Fruit fly (Drosophila melanogaster) whole organism, embryonic: ENCODE measurements around the gene RpS20.

Source experiments
- ATbp ChIP-seq: fragments of 200-800 bp; sonication (Bioruptor generic); optimal IDR thresholded peaks from 2 replicates; lab custom pipeline; 2017; ENCODE audit warnings: missing biosample characterization, mild to moderate bottlenecking, missing genetic modification characterization, missing genetic modification reagents
- Adf1 ChIP-seq: fragments of 200-800 bp; sonication (Bioruptor generic); IDR thresholded peaks from 2 replicates; pipeline ENCODE4 v1.3.6; 2022; ENCODE audit warnings: missing biosample characterization, missing genetic modification characterization
- Aef1 ChIP-seq: fragments of 200-800 bp; sonication (Bioruptor generic); IDR thresholded peaks from 3 replicates; pipeline ENCODE4 v1.3.6; 2022; ENCODE audit warnings: missing biosample characterization, missing genetic modification characterization
- Atf-2 ChIP-seq: fragments of 200-800 bp; sonication (Bioruptor generic); optimal IDR thresholded peaks from 2 replicates; lab custom pipeline; 2016; ENCODE audit warnings: missing biosample characterization, missing genetic modification characterization
- CG10366 ChIP-seq: fragments of 200-800 bp; sonication (Bioruptor generic); IDR thresholded peaks from 2 replicates; pipeline ENCODE4 v1.3.6; 2022; ENCODE audit warnings: missing biosample characterization, missing genetic modification characterization
- CG11085 ChIP-seq: fragments of 200-800 bp; sonication (Bioruptor generic); IDR thresholded peaks from 2 replicates; pipeline ENCODE4 v1.3.6; 2022; ENCODE audit warnings: missing biosample characterization, missing genetic modification characterization
- CG11398 ChIP-seq: fragments of 200-800 bp; sonication (Bioruptor generic); optimal IDR thresholded peaks from 2 replicates; lab custom pipeline; 2016; ENCODE audit warnings: missing biosample characterization, missing genetic modification characterization
- CG12219 ChIP-seq: fragments of 200-800 bp; sonication (Bioruptor generic); optimal IDR thresholded peaks from 3 replicates; lab custom pipeline; 2018; ENCODE audit warnings: missing biosample characterization, mild to moderate bottlenecking, missing genetic modification characterization
- CG12299 ChIP-seq: fragments of 200-800 bp; sonication (Bioruptor generic); optimal IDR thresholded peaks from 2 replicates; lab custom pipeline; 2018; ENCODE audit warnings: missing biosample characterization, mild to moderate bottlenecking, missing genetic modification characterization
- CG12769 ChIP-seq: fragments of 200-800 bp; sonication (Bioruptor generic); optimal IDR thresholded peaks from 2 replicates; lab custom pipeline; 2019; ENCODE audit warnings: missing biosample characterization, mild to moderate bottlenecking, missing genetic modification characterization, moderate library complexity
- CG13624 ChIP-seq: fragments of 200-800 bp; sonication (Bioruptor generic); optimal IDR thresholded peaks from 2 replicates; lab custom pipeline; 2016; ENCODE audit warnings: missing biosample characterization, missing genetic modification characterization
- CG14014 ChIP-seq: fragments of 200-800 bp; sonication (Bioruptor generic); IDR thresholded peaks from 2 replicates; pipeline ENCODE4 v1.3.6; 2022; ENCODE audit warnings: missing biosample characterization, missing genetic modification characterization
- CG15073 ChIP-seq: fragments of 200-800 bp; sonication (Bioruptor generic); optimal IDR thresholded peaks from 2 replicates; lab custom pipeline; 2016; ENCODE audit warnings: missing biosample characterization, missing genetic modification characterization
- CG15601 ChIP-seq: fragments of 200-800 bp; sonication (Bioruptor generic); optimal IDR thresholded peaks from 3 replicates; lab custom pipeline; 2019; ENCODE audit warnings: missing biosample characterization, mild to moderate bottlenecking, missing genetic modification characterization, moderate library complexity
- CG15696 ChIP-seq: fragments of 200-800 bp; sonication (Bioruptor generic); optimal IDR thresholded peaks from 2 replicates; lab custom pipeline; 2019; ENCODE audit warnings: missing biosample characterization, mild to moderate bottlenecking, missing genetic modification characterization, moderate library complexity
- CG17568 ChIP-seq: fragments of 200-800 bp; sonication (Bioruptor generic); optimal IDR thresholded peaks from 2 replicates; lab custom pipeline; 2018; ENCODE audit warnings: missing biosample characterization, mild to moderate bottlenecking, missing genetic modification characterization, moderate library complexity
- CG17802 ChIP-seq: fragments of 200-800 bp; sonication (Bioruptor generic); optimal IDR thresholded peaks from 2 replicates; lab custom pipeline; 2018; ENCODE audit warnings: missing biosample characterization, mild to moderate bottlenecking, missing genetic modification characterization, moderate library complexity
- CG17912 ChIP-seq: fragments of 200-800 bp; sonication (Bioruptor generic); optimal IDR thresholded peaks from 2 replicates; lab custom pipeline; 2018; ENCODE audit warnings: missing biosample characterization, mild to moderate bottlenecking, missing genetic modification characterization
- CG2678 ChIP-seq: fragments of 200-800 bp; sonication (Bioruptor generic); optimal IDR thresholded peaks from 3 replicates; lab custom pipeline; 2019; ENCODE audit warnings: missing biosample characterization, mild to moderate bottlenecking, missing genetic modification characterization, moderate library complexity
- CG32772 ChIP-seq: fragments of 200-800 bp; sonication (Bioruptor generic); IDR thresholded peaks from 2 replicates; pipeline ENCODE4 v1.3.6; 2022; ENCODE audit warnings: missing biosample characterization, missing genetic modification characterization
- CG34422 ChIP-seq: fragments of 200-800 bp; sonication (Bioruptor generic); IDR thresholded peaks from 3 replicates; pipeline ENCODE4 v1.3.6; 2022; ENCODE audit warnings: missing biosample characterization, missing genetic modification characterization
- CG3726 ChIP-seq: fragments of 200-800 bp; sonication (Bioruptor generic); IDR thresholded peaks from 3 replicates; pipeline ENCODE4, ENCODE4 v1.3.6; 2022; ENCODE audit warnings: missing biosample characterization, missing genetic modification characterization
- CG4360 ChIP-seq: fragments of 200-800 bp; sonication (Bioruptor generic); IDR thresholded peaks from 2 replicates; pipeline ENCODE4 v1.3.6; 2022; ENCODE audit warnings: missing biosample characterization, missing genetic modification characterization
- CG4404 ChIP-seq: fragments of 200-800 bp; sonication (Bioruptor generic); IDR thresholded peaks from 2 replicates; pipeline ENCODE4 v1.3.6; 2022; ENCODE audit warnings: missing biosample characterization, missing genetic modification characterization
- CG4707 ChIP-seq: fragments of 200-800 bp; sonication (Bioruptor generic); optimal IDR thresholded peaks from 2 replicates; lab custom pipeline; 2018; ENCODE audit warnings: missing biosample characterization, mild to moderate bottlenecking, missing genetic modification characterization, moderate library complexity
- CG4854 ChIP-seq: fragments of 200-800 bp; sonication (Bioruptor generic); optimal IDR thresholded peaks from 2 replicates; lab custom pipeline; 2016; ENCODE audit warnings: missing biosample characterization, missing genetic modification characterization, inconsistent platforms
- CG6791 ChIP-seq: fragments of 200-800 bp; sonication (Bioruptor generic); IDR thresholded peaks from 3 replicates; pipeline ENCODE4 v1.3.6; 2022; ENCODE audit warnings: missing biosample characterization, missing genetic modification characterization; ENCODE audit not compliant: partially characterized antibody
- CG8359 ChIP-seq: fragments of 200-800 bp; sonication (Bioruptor generic); optimal IDR thresholded peaks from 2 replicates; lab custom pipeline; 2017; ENCODE audit warnings: missing biosample characterization, mild to moderate bottlenecking, missing genetic modification characterization, borderline replicate concordance
- CoRest ChIP-seq: fragments of 200-800 bp; sonication (Bioruptor generic); optimal IDR thresholded peaks from 3 replicates; lab custom pipeline; 2018; ENCODE audit warnings: missing biosample characterization, mild to moderate bottlenecking, missing genetic modification characterization, moderate library complexity
- Fer1 ChIP-seq: fragments of 200-800 bp; sonication (Bioruptor generic); optimal IDR thresholded peaks from 2 replicates; lab custom pipeline; 2017; ENCODE audit warnings: missing biosample characterization, mild to moderate bottlenecking, missing genetic modification characterization
- HmgZ ChIP-seq: fragments of 200-800 bp; sonication (Bioruptor generic); optimal IDR thresholded peaks from 2 replicates; lab custom pipeline; 2018; ENCODE audit warnings: missing biosample characterization, mild to moderate bottlenecking, missing genetic modification characterization
- Hmr ChIP-seq: fragments of 200-800 bp; sonication (Bioruptor generic); optimal IDR thresholded peaks from 3 replicates; lab custom pipeline; 2017; ENCODE audit warnings: mild to moderate bottlenecking, missing biosample characterization, missing genetic modification reagents, missing genetic modification characterization
- Lpt ChIP-seq: fragments of >200 bp; optimal IDR thresholded peaks from 2 replicates; lab custom pipeline; 2018; ENCODE audit warnings: missing biosample characterization, missing genetic modification characterization
- NK7.1 ChIP-seq: fragments of 200-800 bp; sonication (Bioruptor generic); optimal IDR thresholded peaks from 3 replicates; lab custom pipeline; 2016; ENCODE audit warnings: missing biosample characterization, missing genetic modification characterization
- Nf-YB ChIP-seq: fragments of 200-800 bp; sonication (Bioruptor generic); optimal IDR thresholded peaks from 3 replicates; lab custom pipeline; 2019; ENCODE audit warnings: missing biosample characterization, mild to moderate bottlenecking, missing genetic modification characterization, moderate library complexity
- NfI ChIP-seq: fragments of 200-800 bp; sonication (Bioruptor generic); optimal IDR thresholded peaks from 3 replicates; lab custom pipeline; 2018; ENCODE audit warnings: missing biosample characterization, mild to moderate bottlenecking, missing genetic modification characterization, moderate library complexity
- Ravus ChIP-seq: fragments of 200-800 bp; sonication (Bioruptor generic); IDR thresholded peaks from 2 replicates; pipeline ENCODE4 v1.3.6; 2022; ENCODE audit warnings: missing biosample characterization, missing genetic modification characterization
- Sox100B ChIP-seq: fragments of 200-800 bp; sonication (Bioruptor generic); optimal IDR thresholded peaks from 3 replicates; lab custom pipeline; 2018; ENCODE audit warnings: missing biosample characterization, mild to moderate bottlenecking, missing genetic modification characterization
- YL-1 ChIP-seq: fragments of 200-800 bp; sonication (Bioruptor generic); optimal IDR thresholded peaks from 3 replicates; lab custom pipeline; 2017; ENCODE audit warnings: missing biosample characterization, mild to moderate bottlenecking, missing genetic modification characterization
- ase ChIP-seq: fragments of 200-800 bp; sonication (Bioruptor generic); IDR thresholded peaks from 3 replicates; pipeline ENCODE4 v1.3.6; 2022; ENCODE audit warnings: missing biosample characterization, missing genetic modification characterization
- bcd ChIP-seq: fragments of 200-800 bp; sonication (Bioruptor generic); optimal IDR thresholded peaks from 2 replicates; lab custom pipeline; 2017; ENCODE audit warnings: missing biosample characterization, mild to moderate bottlenecking, missing genetic modification characterization
- chif ChIP-seq, 2 experiments: fragments of 200-800 bp; sonication (Bioruptor generic); optimal IDR thresholded peaks; 3 replicates each; lab custom pipeline; 2016; ENCODE audit warnings: missing biosample characterization in 2 of 2, missing genetic modification characterization in 2 of 2
- inv ChIP-seq: fragments of 200-800 bp; sonication (Bioruptor generic); IDR thresholded peaks from 2 replicates; pipeline ENCODE4 v1.3.6; 2022; ENCODE audit warnings: missing biosample characterization, missing genetic modification characterization; ENCODE audit not compliant: partially characterized antibody
- klu ChIP-seq: fragments of 200-800 bp; sonication (Bioruptor generic); IDR thresholded peaks from 2 replicates; pipeline ENCODE4 v1.3.6; 2022; ENCODE audit warnings: missing biosample characterization, missing genetic modification characterization
- mirr ChIP-seq: fragments of 200-800 bp; sonication (Bioruptor generic); optimal IDR thresholded peaks from 3 replicates; lab custom pipeline; 2018; ENCODE audit warnings: missing biosample characterization, mild to moderate bottlenecking, missing genetic modification characterization
- pan ChIP-seq, 4 experiments: fragments of >200 bp in 3 of 4; fragments of 200-800 bp in 1 of 4; sonication (Bioruptor generic) in 1 of 4; optimal IDR thresholded peaks in 3 of 4; IDR thresholded peaks in 1 of 4; 2 replicates each; pipeline versions ENCODE4 v1.3.6 to Lab custom; 2017 to 2022; ENCODE audit warnings: missing biosample characterization in 2 of 4, missing genetic modification characterization in 2 of 4, mixed read lengths in 1 of 4
- shn ChIP-seq: fragments of 200-800 bp; sonication (Bioruptor generic); optimal IDR thresholded peaks from 3 replicates; lab custom pipeline; 2016; ENCODE audit warnings: missing biosample characterization, missing genetic modification characterization
- tin ChIP-seq: fragments of 200-800 bp; sonication (Bioruptor generic); optimal IDR thresholded peaks from 3 replicates; lab custom pipeline; 2016; ENCODE audit warnings: missing biosample characterization, missing genetic modification characterization
- z ChIP-seq: fragments of 200-800 bp; sonication (Bioruptor generic); IDR thresholded peaks from 3 replicates; pipeline ENCODE4 v1.3.6; 2022; ENCODE audit warnings: missing biosample characterization, missing genetic modification characterization

RpS20 gene

DNA sequence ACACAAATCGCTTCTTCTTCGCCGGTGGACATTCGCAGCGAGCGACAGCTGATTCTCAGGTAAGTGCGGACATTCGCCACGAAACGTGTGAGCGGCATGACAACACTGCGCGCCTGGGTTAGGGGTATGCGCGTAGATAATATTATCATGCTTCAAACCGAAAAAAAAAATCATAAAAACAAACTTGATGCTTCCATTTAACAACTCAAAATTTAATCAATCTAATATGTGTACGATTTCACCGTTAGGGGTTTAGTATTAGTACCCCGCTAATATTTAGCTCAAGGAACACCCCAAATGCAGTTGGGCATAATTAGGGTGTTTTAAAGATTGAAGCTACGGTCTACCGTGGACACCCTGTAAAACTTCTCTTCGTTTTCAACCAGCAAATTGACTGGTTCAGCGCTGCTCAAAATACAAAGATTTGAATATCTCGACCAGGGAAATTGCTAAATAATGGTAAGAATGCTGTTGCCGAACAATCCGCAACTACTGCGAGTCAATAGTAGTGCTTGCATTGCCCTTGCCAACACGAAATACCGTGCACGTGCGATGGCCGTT lies at the start of gene RpS20, which contains the start of gene CG17271 (continued):
- TF ChIP-seq klu (GFP tag; lab: Robert Waterston, UW) (peak; percentile 82), CG4404 (peak; percentile 89), CG6791 (GFP tag; lab: Robert Waterston, UW) (no peak), shn (GFP tag; lab: Kevin White, UChicago) (peak; percentile 95), CG32772 (GFP tag; lab: Robert Waterston, UW) (peak; percentile 87), CG11085 (GFP tag; lab: Robert Waterston, UW) (peak; percentile 88), Fer1 (peak; percentile 90), ase (GFP tag; lab: Robert Waterston, UW) (peak; percentile 90), CG11398 (GFP tag; lab: Kevin White, UChicago) (peak; percentile 92), Nf-YB (GFP tag; lab: Kevin White, UChicago) (peak; percentile 68), CG4707 (peak; percentile 62), Adf1 (GFP tag; lab: Robert Waterston, UW) (peak; percentile 63), CG15073 (peak; percentile 53), CG4360 (peak; percentile 49), CG12299 (tag; lab: Kevin White, UChicago) (peak; percentile 84), chif (GFP tag; optimal IDR thresholded peaks at IDR 0.05; lab: Kevin White, UChicago) (peak; percentile 89 to 95), CG34422 (peak; percentile 89), NK7.1 (GFP tag; lab: Kevin White, UChicago) (peak; percentile 88), CG13624 (peak; percentile 97), CG12769 (peak; percentile 93), ATbp (peak; percentile 45), Atf-2 (GFP tag; lab: Kevin White, UChicago) (peak; percentile 91), CG17802 (tag; lab: Kevin White, UChicago) (peak; percentile 78), Sox100B (GFP tag; lab: Kevin White, UChicago) (peak; percentile 82), CG10366 (GFP tag; lab: Robert Waterston, UW) (peak; percentile 91), CG4854 (GFP tag; lab: Kevin White, UChicago) (peak; percentile 89), CG2678 (tag; lab: Kevin White, UChicago) (peak; percentile 89), Lpt (no peak), z (GFP tag; lab: Robert Waterston, UW) (no peak), CG8359 (GFP tag; lab: Kevin White, UChicago) (peak; percentile 43), Hmr (GFP tag; lab: Kevin White, UChicago) (peak; percentile 93), CG15696 (tag; lab: Kevin White, UChicago) (peak; percentile 85), CG17568 (peak; percentile 85), CG15601 (tag; lab: Kevin White, UChicago) (peak; percentile 100), tin (GFP tag; lab: Kevin White, UChicago) (peak; percentile 93), bcd (GFP tag; lab: Kevin White, UChicago) (peak; percentile 90), mirr (GFP tag; lab: Kevin White, UChicago) (peak; percentile 50), HmgZ (tag; lab: Kevin White, UChicago) (peak; percentile 96), CoRest (tag; lab: Kevin White, UChicago) (peak; percentile 91), CG17912 (GFP tag; lab: Kevin White, UChicago) (peak; percentile 55), NfI (GFP tag; lab: Kevin White, UChicago) (peak; percentile 87), Ravus (GFP tag; lab: Robert Waterston, UW) (peak; percentile 59), CG3726 (GFP tag; lab: Robert Waterston, UW) (peak; percentile 87), CG14014 (GFP tag; lab: Robert Waterston, UW) (peak; percentile 92), YL-1 (GFP tag; lab: Kevin White, UChicago) (peak; percentile 97), CG12219 (GFP tag; lab: Kevin White, UChicago) (peak; percentile 69), Aef1 (GFP tag; lab: Robert Waterston, UW) (peak; percentile 88), inv (GFP tag; lab: Robert Waterston, UW) (0 out of 2 replicates have a peak, but pooled peaks have one; percentile 16), pan (optimal IDR thresholded peaks at IDR 0.05; lab: Kevin White, UChicago) (no peak), pan (GFP tag; optimal IDR thresholded peaks at IDR 0.05 in 1 of 2, IDR thresholded peaks at IDR 0.05 in 1 of 2) (peak in 1 of 2 experiments; percentile 90)
